Worm (Caenorhabditis elegans): ENCODE data around the gene R01B10.3.

- TF ChIP-seq lin-39 (tag; optimal IDR thresholded peaks at IDR 0.05): no peak
- TF ChIP-seq ceh-82 (tag; optimal IDR thresholded peaks at IDR 0.05): no peak
- TF ChIP-seq snpc-4 (tag; optimal IDR thresholded peaks at IDR 0.05): no peak
- no peak for TF ChIP-seq nhr-12 (tag; optimal IDR thresholded peaks at IDR 0.05)
- no peak for TF ChIP-seq lsy-12 (tag; optimal IDR thresholded peaks at IDR 0.05)
- no peak for TF ChIP-seq ceh-16 (tag; optimal IDR thresholded peaks at IDR 0.05)
- TF ChIP-seq fkh-10 (GFP tag; optimal IDR thresholded peaks at IDR 0.05): no peak
- TF ChIP-seq nhr-25 (tag; optimal IDR thresholded peaks at IDR 0.05): no peak
- TF ChIP-seq hmg-11 (tag; optimal IDR thresholded peaks at IDR 0.05): no peak
- TF ChIP-seq unc-39 (tag; optimal IDR thresholded peaks at IDR 0.05): no peak
- no peak for TF ChIP-seq ztf-11 (tag; optimal IDR thresholded peaks at IDR 0.05)
Measured at ce11 chrV:6018944-6019450, 25.9 kb downstream of the R01B10.3 start, which contains the start of gene picc-1.

Measured in whole organism, L3 larva.